Fruit fly (Drosophila melanogaster) whole organism, prepupa: ENCODE measurements around the gene CG31391.

Experiments used
- Blimp-1 ChIP-seq: fragments of 200-800 bp; sonication (Bioruptor generic); optimal IDR thresholded peaks from 3 replicates; lab custom pipeline; 2017; ENCODE audit warnings: missing biosample characterization, missing genetic modification characterization, mild to moderate bottlenecking, moderate library complexity, missing genetic modification reagents
- CG10669 ChIP-seq: fragments of 200-800 bp; sonication (Bioruptor generic); optimal IDR thresholded peaks from 3 replicates; lab custom pipeline; 2018; ENCODE audit warnings: missing biosample characterization, mild to moderate bottlenecking, missing genetic modification characterization, moderate library complexity
- CG11294 ChIP-seq: fragments of 200-800 bp; sonication (Bioruptor generic); IDR thresholded peaks from 2 replicates; pipeline ENCODE4 v1.3.6; 2022; ENCODE audit warnings: missing biosample characterization, missing genetic modification characterization
- CG11762 ChIP-seq: fragments of 200-800 bp; sonication (Bioruptor generic); optimal IDR thresholded peaks from 3 replicates; lab custom pipeline; 2016; ENCODE audit warnings: missing biosample characterization, missing genetic modification characterization; ENCODE audit not compliant: insufficient read depth
- CG11902 ChIP-seq: fragments of 200-800 bp; sonication (Bioruptor generic); optimal IDR thresholded peaks from 3 replicates; lab custom pipeline; 2016; ENCODE audit warnings: missing biosample characterization, missing genetic modification characterization
- CG15336 ChIP-seq: fragments of 200-800 bp; sonication (Bioruptor generic); IDR thresholded peaks from 2 replicates; pipeline ENCODE4 v1.3.6; 2022; ENCODE audit warnings: missing biosample characterization, missing genetic modification characterization
- CG1621 ChIP-seq: fragments of 200-800 bp; sonication (Bioruptor generic); optimal IDR thresholded peaks from 3 replicates; lab custom pipeline; 2018; ENCODE audit warnings: missing biosample characterization, mild to moderate bottlenecking, missing genetic modification characterization
- CG3032 ChIP-seq: fragments of 200-800 bp; optimal IDR thresholded peaks from 2 replicates; lab custom pipeline; 2019; ENCODE audit warnings: missing biosample characterization, mild to moderate bottlenecking, missing genetic modification characterization, moderate library complexity
- CG32006 ChIP-seq: fragments of 200-800 bp; sonication (Bioruptor generic); optimal IDR thresholded peaks from 3 replicates; lab custom pipeline; 2017; ENCODE audit warnings: missing biosample characterization, mild to moderate bottlenecking, missing genetic modification characterization
- CG34406 ChIP-seq: fragments of 200-800 bp; sonication (Bioruptor generic); optimal IDR thresholded peaks from 3 replicates; lab custom pipeline; 2016; ENCODE audit warnings: missing biosample characterization, missing genetic modification characterization
- CG3919 ChIP-seq: fragments of 200-800 bp; sonication (Bioruptor generic); optimal IDR thresholded peaks from 3 replicates; lab custom pipeline; 2016; ENCODE audit warnings: missing biosample characterization, missing genetic modification characterization
- CG6163 ChIP-seq: fragments of 200-800 bp; sonication (Bioruptor generic); IDR thresholded peaks from 3 replicates; pipeline ENCODE4 v1.3.6; 2022; ENCODE audit warnings: missing biosample characterization, missing genetic modification characterization
- CG6792 ChIP-seq: fragments of 200-800 bp; sonication (Bioruptor generic); optimal IDR thresholded peaks from 3 replicates; lab custom pipeline; 2016; ENCODE audit warnings: missing biosample characterization, missing genetic modification characterization
- CG6808 ChIP-seq: fragments of 200-800 bp; sonication (Bioruptor generic); optimal IDR thresholded peaks from 3 replicates; lab custom pipeline; 2017; ENCODE audit warnings: missing biosample characterization, missing genetic modification characterization, mild to moderate bottlenecking, moderate library complexity, missing genetic modification reagents
- CG7368 ChIP-seq: fragments of 200-800 bp; sonication (Bioruptor generic); optimal IDR thresholded peaks from 3 replicates; lab custom pipeline; 2016; ENCODE audit warnings: missing biosample characterization, missing genetic modification characterization
- CG8119 ChIP-seq: fragments of 200-800 bp; sonication (Bioruptor generic); IDR thresholded peaks from 3 replicates; pipeline ENCODE4 v1.3.6; 2022; ENCODE audit warnings: missing biosample characterization, missing genetic modification characterization
- CG8319 ChIP-seq: fragments of 200-800 bp; sonication (Bioruptor generic); optimal IDR thresholded peaks from 3 replicates; lab custom pipeline; 2016; ENCODE audit warnings: missing biosample characterization, missing genetic modification characterization
- CG8632 ChIP-seq: fragments of 200-800 bp; sonication (Bioruptor generic); optimal IDR thresholded peaks from 3 replicates; lab custom pipeline; 2016; ENCODE audit warnings: missing biosample characterization, missing genetic modification characterization
- Eip75B ChIP-seq: fragments of 200-800 bp; sonication (Bioruptor generic); optimal IDR thresholded peaks from 3 replicates; lab custom pipeline; 2016; ENCODE audit warnings: missing biosample characterization, missing genetic modification characterization
- Eip78C ChIP-seq: fragments of 200-800 bp; sonication (Bioruptor generic); peaks from one replicate; lab custom pipeline; 2016; ENCODE audit warnings: missing biosample characterization, missing genetic modification characterization
- Eip93F ChIP-seq: fragments of 200-800 bp; sonication (Bioruptor generic); optimal IDR thresholded peaks from 2 replicates; lab custom pipeline; 2016; ENCODE audit warnings: missing biosample characterization, mild to moderate bottlenecking, missing genetic modification characterization
- Ets21C ChIP-seq: fragments of 200-800 bp; sonication (Bioruptor generic); optimal IDR thresholded peaks from 3 replicates; lab custom pipeline; 2016; ENCODE audit warnings: missing biosample characterization, missing genetic modification characterization
- Ets96B ChIP-seq: fragments of 200-800 bp; optimal IDR thresholded peaks from 2 replicates; lab custom pipeline; 2019; ENCODE audit warnings: missing biosample characterization, mild to moderate bottlenecking, missing genetic modification characterization, moderate library complexity
- Gug ChIP-seq: fragments of 200-800 bp; sonication (Bioruptor generic); IDR thresholded peaks from 2 replicates; pipeline ENCODE4 v1.3.6; 2022; ENCODE audit warnings: missing biosample characterization, missing genetic modification characterization
- Hr39 ChIP-seq: fragments of 200-800 bp; sonication (Bioruptor generic); optimal IDR thresholded peaks from 2 replicates; lab custom pipeline; 2016; ENCODE audit warnings: missing biosample characterization, missing genetic modification characterization
- Lpt ChIP-seq: fragments of 200-800 bp; sonication (Bioruptor generic); optimal IDR thresholded peaks from 3 replicates; lab custom pipeline; 2016; ENCODE audit warnings: missing biosample characterization, missing genetic modification characterization
- Met ChIP-seq: fragments of 200-800 bp; sonication (Bioruptor generic); optimal IDR thresholded peaks from 3 replicates; lab custom pipeline; 2016; ENCODE audit warnings: missing biosample characterization, missing genetic modification characterization
- OdsH ChIP-seq: fragments of 200-800 bp; sonication (Bioruptor generic); optimal IDR thresholded peaks from 3 replicates; lab custom pipeline; 2016; ENCODE audit warnings: missing biosample characterization, missing genetic modification characterization
- Smox ChIP-seq: fragments of 200-800 bp; sonication (Bioruptor generic); optimal IDR thresholded peaks from 3 replicates; lab custom pipeline; 2016; ENCODE audit warnings: missing biosample characterization, missing genetic modification characterization
- Sox102F ChIP-seq: fragments of 200-800 bp; sonication (Bioruptor generic); optimal IDR thresholded peaks from 2 replicates; lab custom pipeline; 2016; ENCODE audit warnings: missing biosample characterization, mild to moderate bottlenecking, missing genetic modification characterization
- Sox14 ChIP-seq: fragments of 200-800 bp; sonication (Bioruptor generic); optimal IDR thresholded peaks from 3 replicates; lab custom pipeline; 2016; ENCODE audit warnings: missing biosample characterization, missing genetic modification characterization
- Sox15 ChIP-seq: fragments of 200-800 bp; sonication (Bioruptor generic); optimal IDR thresholded peaks from 3 replicates; lab custom pipeline; 2016; ENCODE audit warnings: missing biosample characterization, missing genetic modification characterization
- achi ChIP-seq: fragments of 200-800 bp; sonication (Bioruptor generic); optimal IDR thresholded peaks from 3 replicates; lab custom pipeline; 2016; ENCODE audit warnings: missing biosample characterization, missing genetic modification characterization
- acj6 ChIP-seq: fragments of 200-800 bp; sonication (Bioruptor generic); optimal IDR thresholded peaks from 3 replicates; lab custom pipeline; 2016; ENCODE audit warnings: missing biosample characterization, missing genetic modification characterization
- dac ChIP-seq: fragments of 200-800 bp; sonication (Bioruptor generic); optimal IDR thresholded peaks from 2 replicates; lab custom pipeline; 2017; ENCODE audit warnings: missing biosample characterization, mild to moderate bottlenecking, missing genetic modification characterization
- dsx ChIP-seq: fragments of 200-800 bp; optimal IDR thresholded peaks from 3 replicates; lab custom pipeline; 2019; ENCODE audit warnings: missing biosample characterization, mild to moderate bottlenecking, missing genetic modification characterization, moderate library complexity; ENCODE audit not compliant: poor library complexity, severe bottlenecking
- eg ChIP-seq: fragments of 200-800 bp; sonication (Bioruptor generic); IDR thresholded peaks from 3 replicates; pipeline ENCODE4 v1.3.6; 2022; ENCODE audit warnings: missing biosample characterization, missing genetic modification characterization
- esn ChIP-seq: fragments of 200-800 bp; sonication (Bioruptor generic); optimal IDR thresholded peaks from 2 replicates; lab custom pipeline; 2016; ENCODE audit warnings: missing biosample characterization, mild to moderate bottlenecking, missing genetic modification characterization, moderate library complexity
- fd85E ChIP-seq: fragments of 200-800 bp; sonication (Bioruptor generic); optimal IDR thresholded peaks from 3 replicates; lab custom pipeline; 2016; ENCODE audit warnings: missing biosample characterization, missing genetic modification characterization
- fkh ChIP-seq: fragments of 200-800 bp; sonication (Bioruptor generic); optimal IDR thresholded peaks from 3 replicates; lab custom pipeline; 2017; ENCODE audit warnings: missing biosample characterization, mild to moderate bottlenecking, missing genetic modification characterization, moderate library complexity
- lz ChIP-seq: fragments of 200-800 bp; sonication (Bioruptor generic); optimal IDR thresholded peaks from 3 replicates; lab custom pipeline; 2016; ENCODE audit warnings: missing biosample characterization, missing genetic modification characterization
- net ChIP-seq: fragments of 200-800 bp; sonication (Bioruptor generic); optimal IDR thresholded peaks from 3 replicates; lab custom pipeline; 2016; ENCODE audit warnings: missing biosample characterization, missing genetic modification characterization
- pdm3 ChIP-seq: fragments of 200-800 bp; sonication (Bioruptor generic); optimal IDR thresholded peaks from 3 replicates; lab custom pipeline; 2016; ENCODE audit warnings: missing biosample characterization, missing genetic modification characterization
- salr ChIP-seq, 2 experiments: fragments of 200-800 bp; sonication (Bioruptor generic); optimal IDR thresholded peaks; 3 replicates each; lab custom pipeline; 2016 to 2018; ENCODE audit warnings: missing biosample characterization in 2 of 2, missing genetic modification characterization in 2 of 2, mild to moderate bottlenecking in 1 of 2
- spab ChIP-seq: fragments of 200-800 bp; sonication (Bioruptor generic); optimal IDR thresholded peaks from 2 replicates; lab custom pipeline; 2017; ENCODE audit warnings: missing biosample characterization, mild to moderate bottlenecking, missing genetic modification characterization, missing genetic modification reagents
- ss ChIP-seq, 2 experiments: fragments of 200-800 bp; sonication (Bioruptor generic); optimal IDR thresholded peaks; 2 replicates in 1 of 2; 3 replicates in 1 of 2; lab custom pipeline; 2017 to 2018; ENCODE audit warnings: mild to moderate bottlenecking in 2 of 2, missing biosample characterization in 2 of 2, missing genetic modification characterization in 2 of 2, moderate library complexity in 1 of 2
- topi ChIP-seq: fragments of 200-800 bp; sonication (Bioruptor generic); optimal IDR thresholded peaks from 3 replicates; lab custom pipeline; 2016; ENCODE audit warnings: missing biosample characterization, missing genetic modification characterization

The CG31391 gene

DNA sequence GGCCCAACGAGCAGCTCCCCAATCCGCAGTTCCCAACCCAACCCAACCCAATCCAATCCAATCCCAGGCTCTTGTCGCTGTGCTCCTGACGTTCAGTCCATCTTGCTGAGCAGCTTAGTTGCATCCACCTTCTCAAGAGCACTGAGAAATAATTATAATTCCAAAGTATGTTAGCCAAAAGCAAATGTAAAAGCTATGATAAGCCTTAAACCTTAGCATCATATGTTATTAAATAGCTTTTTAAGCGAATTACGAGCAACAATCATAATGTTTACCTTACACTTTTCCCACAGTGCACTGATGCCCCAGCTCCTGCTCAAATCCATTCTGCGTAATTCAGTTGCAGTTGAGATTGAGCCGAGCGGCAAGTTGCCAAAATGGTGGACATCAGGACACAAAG, 34.9 kb downstream of the CG31391 start (continued):
- TF ChIP-seq achi (GFP tag; lab: Kevin White, UChicago) (no peak), Blimp-1 (GFP tag; lab: Kevin White, UChicago) (no peak), CG11902 (GFP tag; lab: Kevin White, UChicago) (no peak)

DNA sequence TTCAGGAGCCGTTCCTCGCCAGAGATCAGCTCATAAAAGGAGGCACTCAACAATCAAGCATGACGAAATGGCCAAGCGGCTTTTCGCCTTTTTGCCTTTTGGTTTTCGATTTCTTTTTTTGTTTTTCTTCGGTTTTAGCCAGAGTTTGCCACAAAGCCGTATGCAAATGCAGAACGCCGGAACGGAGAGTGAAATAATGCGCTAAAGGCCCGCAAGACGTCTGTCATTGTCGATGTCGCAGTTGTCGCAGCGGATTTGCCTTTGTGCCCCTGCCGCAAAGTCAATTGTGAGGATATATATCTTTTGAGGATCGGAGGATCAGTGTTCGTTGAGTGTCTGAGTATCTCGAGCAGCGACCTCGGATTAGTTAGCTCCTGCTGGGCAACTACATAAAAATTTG, 36.9 kb downstream of the CG31391 start:
- TF ChIP-seq CG6163 (no peak), fd85E (no peak), Sox102F (GFP tag; lab: Kevin White, UChicago) (no peak), CG8632 (no peak)
- TF ChIP-seq, all 60 proteins: peak for 0

DNA sequence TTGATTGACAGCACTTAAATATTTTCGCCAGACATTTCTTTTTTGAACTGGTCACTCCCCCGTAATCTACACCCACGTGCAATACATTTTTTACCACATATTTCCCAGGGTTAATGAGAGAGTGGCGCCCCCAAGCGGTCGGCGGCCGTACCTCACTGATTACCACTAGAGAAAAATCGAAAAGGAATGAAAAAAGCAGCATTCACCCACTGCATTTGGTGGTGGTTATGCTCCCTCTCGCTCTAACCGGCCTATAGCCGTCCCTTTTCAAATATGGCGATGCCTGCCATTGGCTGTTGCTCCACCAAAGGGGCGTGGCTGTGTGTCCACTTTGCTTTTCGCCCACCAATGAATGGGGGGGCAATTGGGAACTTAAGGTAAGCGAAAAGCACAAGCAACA, 39.9 kb downstream of the CG31391 start:
- TF ChIP-seq lz (GFP tag; lab: Kevin White, UChicago): no peak
- TF ChIP-seq dsx (GFP tag; lab: Kevin White, UChicago): peak; percentile 9
- TF ChIP-seq OdsH (GFP tag; lab: Kevin White, UChicago): peak; percentile 43
- TF ChIP-seq fd85E: no peak
- peak; percentile 4 for TF ChIP-seq topi (GFP tag; lab: Kevin White, UChicago)
- peak; percentile 33 for TF ChIP-seq acj6 (GFP tag; lab: Kevin White, UChicago)
- TF ChIP-seq CG8632: no peak
- TF ChIP-seq esn: peak; percentile 28
- TF ChIP-seq Hr39 (GFP tag; lab: Kevin White, UChicago): no peak
- no peak for TF ChIP-seq Sox15 (GFP tag; lab: Kevin White, UChicago)
- TF ChIP-seq Ets21C (GFP tag; lab: Kevin White, UChicago): no peak
- TF ChIP-seq Lpt (GFP tag; lab: Kevin White, UChicago): peak; percentile 30
- peak; percentile 42 for TF ChIP-seq CG7368
- peak; percentile 64 for TF ChIP-seq CG1621 (tag; lab: Kevin White, UChicago)
- TF ChIP-seq Met (GFP tag; lab: Kevin White, UChicago): peak; percentile 52
- TF ChIP-seq CG3032 (tag; lab: Kevin White, UChicago): peak; percentile 63
- TF ChIP-seq CG15336: peak; percentile 38; the same call in 1 of the 2 replicates
- TF ChIP-seq CG8319 (GFP tag; lab: Kevin White, UChicago): peak; percentile 23
- TF ChIP-seq salr (GFP tag; optimal IDR thresholded peaks at IDR 0.05; lab: Kevin White, UChicago): peak; percentile 19 to 28
- peak; percentile 48 for TF ChIP-seq Ets96B (tag; lab: Kevin White, UChicago)
- TF ChIP-seq Gug (GFP tag; lab: Robert Waterston, UW): peak; percentile 55
- TF ChIP-seq CG32006: peak; percentile 45
- TF ChIP-seq spab: peak; percentile 52
- no peak for TF ChIP-seq Sox102F (GFP tag; lab: Kevin White, UChicago)
- peak; percentile 55; the same call in 1 of the 3 replicates for TF ChIP-seq CG8119 (GFP tag; lab: Robert Waterston, UW)
- TF ChIP-seq CG34406 (GFP tag; lab: Kevin White, UChicago): peak; percentile 34
- TF ChIP-seq dac (GFP tag; lab: Kevin White, UChicago): peak; percentile 63
- TF ChIP-seq CG6163: peak; percentile 84
- TF ChIP-seq CG11762: no peak
- TF ChIP-seq net (GFP tag; lab: Kevin White, UChicago): peak; percentile 51
- TF ChIP-seq Sox14 (GFP tag; lab: Kevin White, UChicago): peak; percentile 40
- no peak for TF ChIP-seq CG11902 (GFP tag; lab: Kevin White, UChicago)
- peak; percentile 77 for TF ChIP-seq eg (GFP tag; lab: Robert Waterston, UW)
- peak; percentile 63 for TF ChIP-seq pdm3
- TF ChIP-seq CG6808 (GFP tag; lab: Kevin White, UChicago): peak; percentile 60
- TF ChIP-seq fkh (GFP tag; lab: Kevin White, UChicago): peak; percentile 13
- no peak for TF ChIP-seq Smox (GFP tag; lab: Kevin White, UChicago)
- TF ChIP-seq CG10669 (GFP tag; lab: Kevin White, UChicago): peak; percentile 54
- peak; percentile 83 for TF ChIP-seq Eip78C (GFP tag; lab: Kevin White, UChicago)
- peak; percentile 73 for TF ChIP-seq CG3919 (GFP tag; lab: Kevin White, UChicago)
- TF ChIP-seq CG11294: peak; percentile 44; the same call in 1 of the 2 replicates
- peak; percentile 58 for TF ChIP-seq Eip75B (GFP tag; lab: Kevin White, UChicago)
- no peak for TF ChIP-seq Eip93F (GFP tag; lab: Kevin White, UChicago)
- no peak for TF ChIP-seq Blimp-1 (GFP tag; lab: Kevin White, UChicago)
- peak; percentile 38 to 66 for TF ChIP-seq ss (GFP tag; optimal IDR thresholded peaks at IDR 0.05; lab: Kevin White, UChicago)
- no peak for TF ChIP-seq CG6792 (GFP tag; lab: Kevin White, UChicago)
